Worm (Caenorhabditis elegans) whole organism, L4 larva: ENCODE results near the gene Y53F4B.36.

Experiments used
- F37D6.2 ChIP-seq: sonication (generic microtip); optimal IDR thresholded peaks from 2 replicates; lab custom pipeline; 2016; ENCODE audit warnings: mild to moderate bottlenecking, missing genetic modification characterization, missing compliant biosample characterization
- F49E8.2 ChIP-seq: sonication (generic microtip); optimal IDR thresholded peaks from 2 replicates; lab custom pipeline; 2016; ENCODE audit warnings: missing compliant biosample characterization, mild to moderate bottlenecking, missing genetic modification characterization, borderline replicate concordance
- T20F7.1 ChIP-seq: fragments of 200-800 bp; sonication (Bioruptor generic); optimal IDR thresholded peaks from 2 replicates; lab custom pipeline; 2018; ENCODE audit warnings: mild to moderate bottlenecking, missing genetic modification characterization, missing compliant biosample characterization
- Y5F2A.4 ChIP-seq: fragments of 200-800 bp; sonication (Bioruptor generic); optimal IDR thresholded peaks from 2 replicates; lab custom pipeline; 2018; ENCODE audit warnings: mild to moderate bottlenecking, missing genetic modification characterization, missing compliant biosample characterization
- Y75B8A.6 ChIP-seq: fragments of 200-800 bp; sonication (Bioruptor generic); IDR thresholded peaks from 2 replicates; pipeline ENCODE4 v1.3.6; 2022; ENCODE audit warnings: missing genetic modification reagents, missing genetic modification characterization, missing compliant biosample characterization
- ZK337.2 ChIP-seq: fragments of 200-800 bp; sonication (Bioruptor generic); IDR thresholded peaks from 2 replicates; pipeline ENCODE4 v1.3.6; 2022; ENCODE audit warnings: missing genetic modification reagents, missing genetic modification characterization, missing compliant biosample characterization
- aha-1 ChIP-seq: fragments of 150-350 bp; peaks from one replicate; lab custom pipeline; 2014; ENCODE audit warnings: missing biosample characterization, missing genetic modification characterization
- attf-4 ChIP-seq: sonication (generic microtip); optimal IDR thresholded peaks from 3 replicates; lab custom pipeline; 2017; ENCODE audit warnings: missing biosample characterization, missing genetic modification characterization
- ceh-32 ChIP-seq: sonication (generic microtip); optimal IDR thresholded peaks from 2 replicates; lab custom pipeline; 2016; ENCODE audit warnings: mild to moderate bottlenecking, missing genetic modification characterization, missing compliant biosample characterization; ENCODE audit not compliant: poor library complexity
- ceh-44 ChIP-seq: fragments of 200-800 bp; sonication (Bioruptor generic); IDR thresholded peaks from 2 replicates; pipeline ENCODE4 v1.3.6; 2022; ENCODE audit warnings: missing genetic modification reagents, missing genetic modification characterization, missing compliant biosample characterization
- ces-1 ChIP-seq: fragments of 150-350 bp; sonication (generic microtip); optimal IDR thresholded peaks from 4 replicates; lab custom pipeline; 2014; ENCODE audit warnings: missing biosample characterization, missing genetic modification reagents, missing genetic modification characterization
- ctbp-1 ChIP-seq: fragments of 200-800 bp; sonication (Bioruptor generic); IDR thresholded peaks from 2 replicates; pipeline ENCODE4 v1.3.6; 2022; ENCODE audit warnings: missing genetic modification reagents, missing genetic modification characterization, missing compliant biosample characterization
- daf-12 ChIP-seq: fragments of 150-350 bp; optimal IDR thresholded peaks from 2 replicates; lab custom pipeline; 2014; ENCODE audit warnings: missing biosample characterization, missing genetic modification reagents, missing genetic modification characterization
- daf-16 ChIP-seq, 3 experiments: sonication (generic microtip); optimal IDR thresholded peaks; 2 replicates each; lab custom pipeline; 2016 to 2017; ENCODE audit warnings: missing genetic modification characterization in 3 of 3, missing genetic modification reagents in 3 of 3, mild to moderate bottlenecking in 2 of 3, missing compliant biosample characterization in 2 of 3, missing biosample characterization in 1 of 3, moderate library complexity in 1 of 3
- dmd-6 ChIP-seq: fragments of 200-800 bp; sonication (Bioruptor generic); IDR thresholded peaks from 2 replicates; pipeline ENCODE4 v1.3.6; 2022; ENCODE audit warnings: missing genetic modification reagents, missing genetic modification characterization, missing compliant biosample characterization
- dve-1 ChIP-seq: sonication (generic microtip); optimal IDR thresholded peaks from 2 replicates; lab custom pipeline; 2017; ENCODE audit warnings: antibody characterized with exemption, mild to moderate bottlenecking, missing genetic modification characterization, missing compliant biosample characterization; ENCODE audit not compliant: insufficient read depth
- fkh-10 ChIP-seq: fragments of 150-350 bp; optimal IDR thresholded peaks from 2 replicates; lab custom pipeline; 2014; ENCODE audit warnings: missing biosample characterization, missing genetic modification reagents, missing genetic modification characterization
- hif-1 ChIP-seq, 2 experiments: sonication (generic microtip); optimal IDR thresholded peaks; 2 replicates each; lab custom pipeline; 2016 to 2017; ENCODE audit warnings: missing compliant biosample characterization in 2 of 2, missing genetic modification characterization in 2 of 2, missing genetic modification reagents in 2 of 2, missing genotype in 2 of 2, mild to moderate bottlenecking in 1 of 2
- hlh-11 ChIP-seq: fragments of 200-800 bp; sonication (Bioruptor generic); optimal IDR thresholded peaks from 2 replicates; lab custom pipeline; 2018; ENCODE audit warnings: mild to moderate bottlenecking, missing genetic modification characterization, missing compliant biosample characterization
- hlh-30 ChIP-seq: sonication (generic microtip); optimal IDR thresholded peaks from 2 replicates; lab custom pipeline; 2017; ENCODE audit warnings: antibody characterized with exemption, mild to moderate bottlenecking, missing genetic modification characterization, missing compliant biosample characterization; ENCODE audit not compliant: insufficient read depth
- lin-1 ChIP-seq: fragments of 200-800 bp; sonication (Bioruptor generic); IDR thresholded peaks from 2 replicates; pipeline ENCODE4 v1.3.6; 2022; ENCODE audit warnings: missing genetic modification reagents, missing genetic modification characterization, missing compliant biosample characterization
- lin-38 ChIP-seq: fragments of 200-800 bp; sonication (Bioruptor generic); IDR thresholded peaks from 2 replicates; pipeline ENCODE4 v1.3.6; 2022; ENCODE audit warnings: missing genetic modification reagents, missing genetic modification characterization, missing compliant biosample characterization
- lir-3 ChIP-seq: sonication (generic microtip); optimal IDR thresholded peaks from 2 replicates; lab custom pipeline; 2016; ENCODE audit warnings: mild to moderate bottlenecking, missing genetic modification characterization, missing compliant biosample characterization
- lsy-2 ChIP-seq, 2 experiments: fragments of 150-350 bp in 1 of 2; sonication (generic microtip) in 1 of 2; optimal IDR thresholded peaks; 2 replicates each; lab custom pipeline; 2014 to 2017; ENCODE audit warnings: missing biosample characterization in 2 of 2, missing genetic modification characterization in 2 of 2
- mdl-1 ChIP-seq, 2 experiments: fragments of 150-350 bp in 1 of 2; sonication (generic microtip) in 1 of 2; optimal IDR thresholded peaks; 2 replicates each; lab custom pipeline; 2014 to 2017; ENCODE audit warnings: missing biosample characterization in 2 of 2, missing genetic modification characterization in 2 of 2
- mdt-29 ChIP-seq: fragments of 200-800 bp; sonication (Bioruptor generic); IDR thresholded peaks from 2 replicates; pipeline ENCODE4 v1.3.6; 2022; ENCODE audit warnings: missing genetic modification reagents, missing genetic modification characterization, missing compliant biosample characterization
- mep-1 ChIP-seq: fragments of 150-350 bp; sonication (generic microtip); optimal IDR thresholded peaks from 3 replicates; lab custom pipeline; 2014; ENCODE audit warnings: missing biosample characterization, missing genetic modification characterization
- mes-2 ChIP-seq: sonication (generic microtip); optimal IDR thresholded peaks from 2 replicates; lab custom pipeline; 2016; ENCODE audit warnings: missing genotype, mild to moderate bottlenecking, missing genetic modification characterization, missing compliant biosample characterization; ENCODE audit not compliant: poor library complexity, severe bottlenecking
- mxl-3 ChIP-seq: fragments of 200-800 bp; sonication (Bioruptor generic); optimal IDR thresholded peaks from 2 replicates; lab custom pipeline; 2018; ENCODE audit warnings: mild to moderate bottlenecking, missing genetic modification characterization, missing compliant biosample characterization
- nhr-11 ChIP-seq: fragments of 150-350 bp; optimal IDR thresholded peaks from 2 replicates; lab custom pipeline; 2014; ENCODE audit warnings: missing biosample characterization, missing genetic modification characterization
- nhr-28 ChIP-seq: fragments of 150-350 bp; optimal IDR thresholded peaks from 2 replicates; lab custom pipeline; 2014; ENCODE audit warnings: missing biosample characterization, missing genetic modification characterization
- nhr-42 ChIP-seq: fragments of 200-800 bp; sonication (Bioruptor generic); IDR thresholded peaks from 2 replicates; pipeline ENCODE4 v1.3.6; 2022; ENCODE audit warnings: missing genetic modification characterization, missing compliant biosample characterization
- nhr-48 ChIP-seq: sonication (generic microtip); optimal IDR thresholded peaks from 2 replicates; lab custom pipeline; 2016; ENCODE audit warnings: mild to moderate bottlenecking, missing genetic modification characterization, missing compliant biosample characterization
- nhr-77 ChIP-seq: fragments of 150-350 bp; optimal IDR thresholded peaks from 2 replicates; lab custom pipeline; 2014; ENCODE audit warnings: missing biosample characterization, missing genetic modification characterization
- php-3 ChIP-seq: fragments of 200-800 bp; sonication (Bioruptor generic); IDR thresholded peaks from 2 replicates; pipeline ENCODE4 v1.3.6; 2022; ENCODE audit warnings: missing genetic modification reagents, missing genetic modification characterization, missing compliant biosample characterization
- pqm-1 ChIP-seq: sonication (generic microtip); optimal IDR thresholded peaks from 2 replicates; lab custom pipeline; 2017; ENCODE audit warnings: missing biosample characterization, missing genetic modification characterization
- set-16 ChIP-seq: fragments of 200-800 bp; sonication (Bioruptor generic); IDR thresholded peaks from 2 replicates; pipeline ENCODE4 v1.3.6; 2022; ENCODE audit warnings: missing genetic modification reagents, missing genetic modification characterization, missing compliant biosample characterization
- spr-1 ChIP-seq: sonication (generic microtip); optimal IDR thresholded peaks from 2 replicates; lab custom pipeline; 2016; ENCODE audit warnings: mild to moderate bottlenecking, missing genetic modification characterization, missing compliant biosample characterization
- spr-3 ChIP-seq: fragments of 200-800 bp; sonication (Bioruptor generic); optimal IDR thresholded peaks from 2 replicates; lab custom pipeline; 2018; ENCODE audit warnings: mild to moderate bottlenecking, missing genetic modification characterization, missing compliant biosample characterization
- tra-1 ChIP-seq: fragments of 200-800 bp; sonication (Bioruptor generic); IDR thresholded peaks from 2 replicates; pipeline ENCODE4 v1.3.6; 2022; ENCODE audit warnings: missing genetic modification reagents, missing genetic modification characterization, missing compliant biosample characterization
- unc-130 ChIP-seq: sonication (generic microtip); optimal IDR thresholded peaks from 2 replicates; lab custom pipeline; 2016; ENCODE audit warnings: missing genetic modification reagents, missing genetic modification characterization, missing compliant biosample characterization
- zfp-3 ChIP-seq: fragments of 200-800 bp; sonication (Bioruptor generic); conservative IDR thresholded peaks from 2 replicates; pipeline ENCODE4 v1.3.6; 2022; ENCODE audit warnings: missing genetic modification reagents, missing genetic modification characterization, missing compliant biosample characterization
- zip-11 ChIP-seq: fragments of 200-800 bp; sonication (Bioruptor generic); IDR thresholded peaks from 2 replicates; pipeline ENCODE4 v1.3.6; 2022; ENCODE audit warnings: missing genetic modification characterization, missing compliant biosample characterization
- ztf-11 ChIP-seq: fragments of 150-350 bp; optimal IDR thresholded peaks from 2 replicates; lab custom pipeline; 2014; ENCODE audit warnings: missing biosample characterization, missing genetic modification characterization
- ztf-7 ChIP-seq: fragments of 150-350 bp; optimal IDR thresholded peaks from 2 replicates; lab custom pipeline; 2014; ENCODE audit warnings: missing biosample characterization, missing genetic modification characterization

Gene Y53F4B.36

ce11 chrII:15190971-15191370 lies 15.2 kb downstream of the Y53F4B.36 start (continued):
- no peak for TF ChIP-seq mdl-1 (tag; optimal IDR thresholded peaks at IDR 0.05; lab: Kevin White, UChicago)
- TF ChIP-seq dmd-6 (GFP tag; lab: Robert Waterston, UW): peak; percentile 59
- no peak for TF ChIP-seq unc-130 (GFP tag; lab: Kevin White, UChicago)
- TF ChIP-seq pqm-1: peak; percentile 25

DNA sequence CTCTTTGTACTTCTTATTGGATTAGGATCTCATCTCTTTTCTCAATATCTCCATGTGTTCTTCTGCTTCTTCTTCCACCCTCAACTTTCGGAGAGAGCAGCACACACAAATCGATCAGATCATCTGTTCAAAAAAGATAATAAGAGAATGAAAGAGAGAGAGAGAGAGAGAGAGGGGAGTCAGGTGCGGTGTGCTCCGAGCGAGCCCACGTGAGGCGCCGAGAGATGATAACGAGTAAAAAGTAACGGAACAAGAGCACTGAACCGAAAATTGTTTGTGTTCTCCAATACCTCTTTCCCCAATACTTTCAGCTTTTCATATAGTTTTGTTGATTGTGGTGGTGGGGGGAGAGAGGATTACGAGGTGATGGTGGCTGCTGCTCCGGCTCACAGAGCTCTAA lies 18.2 kb downstream of the Y53F4B.36 start:
- TF ChIP-seq hlh-30 (tag; lab: Kevin White, UChicago) (peak; percentile 88), nhr-11 (peak; percentile 64), ztf-7 (no peak), set-16 (GFP tag; lab: Robert Waterston, UW) (peak; percentile 52), nhr-42 (GFP tag; lab: Robert Waterston, UW) (no peak), nhr-28 (tag; lab: Kevin White, UChicago) (peak; percentile 66), ctbp-1 (no peak), spr-1 (tag; lab: Kevin White, UChicago) (no peak), Y75B8A.6 (no peak), nhr-48 (tag; lab: Kevin White, UChicago) (peak; percentile 3), php-3 (GFP tag; lab: Robert Waterston, UW) (no peak), lin-38 (GFP tag; lab: Robert Waterston, UW) (no peak), nhr-77 (tag; lab: Kevin White, UChicago) (peak; percentile 89), pqm-1 (peak; percentile 38), lsy-2 (tag; optimal IDR thresholded peaks at IDR 0.05; lab: Kevin White, UChicago) (peak in 1 of 2 experiments; percentile 26), F37D6.2 (tag; lab: Kevin White, UChicago) (no peak), mes-2 (tag; lab: Kevin White, UChicago) (peak; percentile 10), mdl-1 (tag; optimal IDR thresholded peaks at IDR 0.05; lab: Kevin White, UChicago) (peak; percentile 24 to 83), mxl-3 (peak; percentile 62), hlh-11 (tag; lab: Kevin White, UChicago) (peak; percentile 94), tra-1 (peak; percentile 70), daf-16 (GFP tag; optimal IDR thresholded peaks at IDR 0.05; lab: Kevin White, UChicago) (peak in 1 of 2 experiments; percentile 65), daf-16 (tag; optimal IDR thresholded peaks at IDR 0.05; lab: Kevin White, UChicago) (peak; percentile 79), ZK337.2 (GFP tag; lab: Robert Waterston, UW) (0 out of 2 replicates have a peak, but pooled peaks have one; percentile 16), mep-1 (tag; lab: Kevin White, UChicago) (peak; percentile 48), dve-1 (tag; lab: Kevin White, UChicago) (peak; percentile 81), T20F7.1 (GFP tag; lab: Kevin White, UChicago) (no peak), dmd-6 (GFP tag; lab: Robert Waterston, UW) (peak; percentile 81), hif-1 (tag; optimal IDR thresholded peaks at IDR 0.05; lab: Kevin White, UChicago) (peak in 1 of 2 experiments; percentile 21)

DNA sequence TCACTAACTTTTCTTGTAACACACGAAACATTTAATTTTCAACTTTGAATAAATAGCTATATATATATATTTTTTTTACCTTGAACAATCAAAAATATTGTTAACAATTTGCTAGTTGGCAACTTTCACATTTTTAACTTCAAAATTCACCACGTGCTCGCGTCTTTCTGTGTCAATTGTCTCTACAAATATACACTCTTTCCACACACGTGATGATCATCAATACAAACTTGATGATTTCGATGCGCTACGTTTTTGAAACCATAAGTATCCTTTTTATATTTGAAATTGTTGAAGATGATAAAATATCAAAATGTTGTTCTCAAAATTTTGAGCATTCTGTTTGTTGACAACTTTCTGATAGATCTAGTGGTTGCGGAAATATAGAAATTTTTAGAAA lies 19.6 kb downstream of the Y53F4B.36 start:
- no peak for TF ChIP-seq aha-1
- TF ChIP-seq nhr-28 (tag; lab: Kevin White, UChicago): peak; percentile 10
- TF ChIP-seq daf-16 (GFP tag; optimal IDR thresholded peaks at IDR 0.05; lab: Kevin White, UChicago): no peak
- TF ChIP-seq daf-16 (tag; optimal IDR thresholded peaks at IDR 0.05; lab: Kevin White, UChicago): peak; percentile 33
- TF ChIP-seq ztf-11 (tag; lab: Kevin White, UChicago): no peak
- TF ChIP-seq hlh-30 (tag; lab: Kevin White, UChicago): peak; percentile 72

- TF ChIP-seq ceh-32 (tag; lab: Kevin White, UChicago) (no peak), fkh-10 (GFP tag; lab: Kevin White, UChicago) (no peak), zfp-3 (no peak), daf-12 (tag; lab: Kevin White, UChicago) (no peak), unc-130 (GFP tag; lab: Kevin White, UChicago) (no peak), ceh-44 (GFP tag; lab: Robert Waterston, UW) (no peak), F49E8.2 (no peak), attf-4 (tag; lab: Kevin White, UChicago) (no peak), mdt-29 (GFP tag; lab: Robert Waterston, UW) (no peak), spr-3 (GFP tag; lab: Kevin White, UChicago) (no peak), lin-1 (no peak), Y5F2A.4 (GFP tag; lab: Kevin White, UChicago) (no peak), lir-3 (tag; lab: Kevin White, UChicago) (no peak), ces-1 (GFP tag; lab: Kevin White, UChicago) (no peak), mep-1 (tag; lab: Kevin White, UChicago) (no peak), zip-11 (GFP tag; lab: Robert Waterston, UW) (no peak)
These were observed 20.7 kb downstream of the Y53F4B.36 start, which contains the start of gene spsb-1 for ce11 chrII:15196433-15196832. Gene spsb-1 (plus strand): TSS chrII:15196733.
